Worm (Caenorhabditis elegans): ENCODE data around the gene ras-1.

ras-1 gene

DNA sequence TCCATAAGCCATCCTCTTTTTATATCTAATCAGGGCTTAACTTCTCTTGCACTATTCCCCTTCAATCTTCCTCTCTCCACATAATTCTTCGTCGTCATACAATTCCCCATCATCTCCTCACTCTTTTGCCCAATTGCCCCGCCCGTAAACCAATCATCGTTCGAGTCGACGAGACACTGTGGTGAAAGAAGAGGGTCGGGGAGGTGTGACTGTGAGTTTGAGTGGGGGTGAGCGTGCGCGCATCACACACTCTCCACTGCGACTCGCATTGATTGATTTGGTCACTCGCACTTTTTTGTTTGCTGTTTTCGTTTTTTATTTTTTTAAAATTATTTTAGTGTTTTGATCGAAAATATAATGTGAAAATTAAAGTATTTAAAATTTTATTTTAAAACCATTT is 12.9 kb downstream of the ras-1 start (continued):
- no peak for TF ChIP-seq unc-39 (tag; optimal IDR thresholded peaks at IDR 0.05)
- peak; percentile 95 for TF ChIP-seq hlh-30 (tag; optimal IDR thresholded peaks at IDR 0.05; ENCODE audit: insufficient read depth)
- TF ChIP-seq set-16 (GFP tag; IDR thresholded peaks at IDR 0.05), result no peak
- TF ChIP-seq zag-1 (tag; optimal IDR thresholded peaks at IDR 0.05), result no peak
- TF ChIP-seq ceh-82 (tag; optimal IDR thresholded peaks at IDR 0.05), result no peak
- no peak for TF ChIP-seq mxl-2 (GFP tag; conservative IDR thresholded peaks at IDR 0.05)
- peak; percentile 43 for TF ChIP-seq dpl-1 (GFP tag; optimal IDR thresholded peaks at IDR 0.05)
- no peak for TF ChIP-seq spr-3 (GFP tag; optimal IDR thresholded peaks at IDR 0.05)
- peak; percentile 71 for TF ChIP-seq dve-1 (tag; optimal IDR thresholded peaks at IDR 0.05; ENCODE audit: insufficient read depth)
- TF ChIP-seq nhr-41 (GFP tag; IDR thresholded peaks at IDR 0.05), result no peak
- TF ChIP-seq lin-13 (GFP tag; optimal IDR thresholded peaks at IDR 0.05), result peak; percentile 28
- no peak for TF ChIP-seq saeg-2 (GFP tag; IDR thresholded peaks at IDR 0.05)
- no peak for TF ChIP-seq ztf-11 (tag; optimal IDR thresholded peaks at IDR 0.05)
- TF ChIP-seq snpc-1.2 (GFP tag; IDR thresholded peaks at IDR 0.05), result no peak
- no peak for TF ChIP-seq Y75B8A.6 (GFP tag; IDR thresholded peaks at IDR 0.05)
- TF ChIP-seq Y48G9A.11 (GFP tag; IDR thresholded peaks at IDR 0.05), result no peak
- no peak for TF ChIP-seq pha-4 (GFP tag; IDR thresholded peaks at IDR 0.05)
- TF ChIP-seq pha-4 (tag; optimal IDR thresholded peaks at IDR 0.05), result no peak
- no peak for TF ChIP-seq unc-130 (GFP tag; optimal IDR thresholded peaks at IDR 0.05)
- TF ChIP-seq ceh-28 (tag; optimal IDR thresholded peaks at IDR 0.05), result peak; percentile 46
- TF ChIP-seq ZK337.2 (GFP tag; IDR thresholded peaks at IDR 0.05), result no peak
- peak; percentile 65 to 94 for TF ChIP-seq lsy-2 (tag; optimal IDR thresholded peaks at IDR 0.05)
- TF ChIP-seq nhr-25 (tag; optimal IDR thresholded peaks at IDR 0.05; ENCODE audit: borderline replicate concordance, insufficient read depth), result peak; percentile 27
- TF ChIP-seq egl-27 (tag; optimal IDR thresholded peaks at IDR 0.05), result no peak
- no peak for TF ChIP-seq nhr-11 (tag; optimal IDR thresholded peaks at IDR 0.05)
- TF ChIP-seq pqm-1 (tag; optimal IDR thresholded peaks at IDR 0.05), result no peak
- TF ChIP-seq lir-3 (tag; optimal IDR thresholded peaks at IDR 0.05), result no peak
- no peak for TF ChIP-seq nhr-102 (tag; optimal IDR thresholded peaks at IDR 0.05)
- no peak for TF ChIP-seq lin-29 (GFP tag; IDR thresholded peaks at IDR 0.05)
- TF ChIP-seq zip-11 (GFP tag; IDR thresholded peaks at IDR 0.05), result no peak
- TF ChIP-seq D1046.2 (GFP tag; IDR thresholded peaks at IDR 0.05), result no peak
- TF ChIP-seq daf-8 (GFP tag; IDR thresholded peaks at IDR 0.05), result no peak
- no peak for TF ChIP-seq fos-1 (tag; optimal IDR thresholded peaks at IDR 0.05)
- no peak for TF ChIP-seq egl-43 (GFP tag; IDR thresholded peaks at IDR 0.05)
- no peak for TF ChIP-seq attf-4 (tag; optimal IDR thresholded peaks at IDR 0.05)
- no peak for TF ChIP-seq nhr-42 (GFP tag; IDR thresholded peaks at IDR 0.05)
- peak in 1 of 2 experiments; percentile 57 for TF ChIP-seq mdl-1 (tag; optimal IDR thresholded peaks at IDR 0.05)
- no peak for TF ChIP-seq ama-1 (optimal IDR thresholded peaks at IDR 0.05)
- TF ChIP-seq Y5F2A.4 (GFP tag; optimal IDR thresholded peaks at IDR 0.05), result no peak
- no peak for TF ChIP-seq snpc-4 (tag; optimal IDR thresholded peaks at IDR 0.05)
- TF ChIP-seq nhr-237 (tag; optimal IDR thresholded peaks at IDR 0.05), result no peak
- peak; percentile 30; the same call in 1 of the 2 replicates for TF ChIP-seq lin-38 (GFP tag; IDR thresholded peaks at IDR 0.05)
- TF ChIP-seq mep-1 (tag; optimal IDR thresholded peaks at IDR 0.05), result peak; percentile 78
- 0 out of 4 replicates have a peak, but pooled peaks of 1 of the 2 experiments have one; percentile 17 for TF ChIP-seq madf-5 (GFP tag; IDR thresholded peaks at IDR 0.05)
- TF ChIP-seq F44E2.7 (GFP tag; IDR thresholded peaks at IDR 0.05), result no peak
- no peak for TF ChIP-seq mdt-29 (GFP tag; IDR thresholded peaks at IDR 0.05)
- no peak for TF ChIP-seq vab-7 (GFP tag; IDR thresholded peaks at IDR 0.05)
- TF ChIP-seq arid-1 (GFP tag; conservative IDR thresholded peaks at IDR 0.05), result no peak
- no peak for TF ChIP-seq nhr-76 (tag; optimal IDR thresholded peaks at IDR 0.05)
- TF ChIP-seq duxl-1 (tag; optimal IDR thresholded peaks at IDR 0.05; ENCODE audit: poor library complexity), result peak; percentile 78
- no peak for TF ChIP-seq lin-39 (tag; optimal IDR thresholded peaks at IDR 0.05)
- TF ChIP-seq zfp-2 (tag; optimal IDR thresholded peaks at IDR 0.05), result no peak
- TF ChIP-seq dmd-8 (GFP tag; IDR thresholded peaks at IDR 0.05), result no peak

All from whole organism, L4 larva.